Worm (Caenorhabditis elegans) whole organism, mixed stage, embryonic: ENCODE data around the gene sdz-4.
"Not testable (repeated sequence)": the region's sequence is repeated elsewhere in the genome, so short reads cannot be mapped to it uniquely, and the experiment has no call there.

ENCODE experiments used
- mep-1 ChIP-seq: fragments of 150-350 bp; optimal IDR thresholded peaks from 2 replicates; lab custom pipeline; 2017; ENCODE audit warnings: missing biosample characterization, missing genetic modification reagents, missing genetic modification characterization, inconsistent platforms
- nhr-237 ChIP-seq: fragments of 150-350 bp; optimal IDR thresholded peaks from 2 replicates; lab custom pipeline; 2014; ENCODE audit warnings: missing biosample characterization, missing genetic modification characterization
- unc-62 ChIP-seq: fragments of 150-350 bp; optimal IDR thresholded peaks from 2 replicates; lab custom pipeline; 2014; ENCODE audit warnings: missing biosample characterization, missing genetic modification reagents, missing genetic modification characterization

- not testable (repeated sequence) for TF ChIP-seq mep-1; unc-62 (GFP tag; lab: Kevin White, UChicago); nhr-237 (tag; lab: Kevin White, UChicago)
Measured at ce11 chrII:954626-955025, 4.1 kb upstream of the sdz-4 start, which contains the start of gene fbxc-7.
